Worm (Caenorhabditis elegans): ENCODE measurements around the gene fbxa-98.
"Not testable (repeated sequence)": the region's sequence is repeated elsewhere in the genome, so short reads cannot be mapped to it uniquely, and the experiment has no call there.

- not testable (repeated sequence) for TF ChIP-seq cog-1 (tag; optimal IDR thresholded peaks at IDR 0.05); med-1 (GFP tag; optimal IDR thresholded peaks at IDR 0.05; ENCODE audit: insufficient read depth); ref-1 (GFP tag; conservative IDR thresholded peaks at IDR 0.05); flt-1 (GFP tag; IDR thresholded peaks at IDR 0.05); ztf-23 (GFP tag; IDR thresholded peaks at IDR 0.05); T22C8.4 (GFP tag; IDR thresholded peaks at IDR 0.05); ztf-29 (GFP tag; IDR thresholded peaks at IDR 0.05)
These were observed 35.4 kb upstream of the fbxa-98 start, which contains the start of gene Y45F10B.9 for ce11 chrIV:13597813-13598212.
